Worm (Caenorhabditis elegans): ENCODE measurements around the gene ZK813.5.

ZK813.5 gene

ce11 chrX:3429122-3429521 is 21.9 kb downstream of the ZK813.5 start:
- TF ChIP-seq ref-1 (GFP tag; conservative IDR thresholded peaks at IDR 0.05) (no peak), tab-1 (GFP tag; IDR thresholded peaks at IDR 0.05) (no peak), klf-2 (GFP tag; conservative IDR thresholded peaks at IDR 0.05) (no peak), flt-1 (GFP tag; IDR thresholded peaks at IDR 0.05) (no peak)

DNA sequence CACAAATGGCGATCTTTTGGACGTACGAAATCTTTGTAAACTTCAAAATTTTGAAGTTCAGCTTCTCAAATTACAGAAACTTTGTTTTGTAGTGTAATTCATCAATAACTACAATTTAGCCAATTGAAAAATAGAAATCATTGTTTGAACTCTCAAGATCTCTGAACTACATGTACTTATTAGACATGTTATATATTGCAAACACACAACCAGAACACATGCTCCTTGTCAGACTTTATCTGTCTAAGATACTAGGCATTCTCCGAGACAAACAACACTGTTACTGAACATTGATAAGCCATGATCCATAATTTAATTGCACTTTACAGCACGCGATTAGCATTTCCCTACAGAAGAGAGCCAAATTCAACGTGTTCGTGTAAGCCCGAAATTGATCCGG is 26.5 kb downstream of the ZK813.5 start, which contains the start of gene ZK813.6:
Gene ZK813.6 (plus strand): TSS at position 301 of the 400 bp plus-strand sequence.
- TF ChIP-seq med-1 (GFP tag; optimal IDR thresholded peaks at IDR 0.05; ENCODE audit: insufficient read depth) (no peak), ztf-23 (GFP tag; IDR thresholded peaks at IDR 0.05) (no peak), klf-2 (GFP tag; conservative IDR thresholded peaks at IDR 0.05) (no peak), ztf-29 (GFP tag; IDR thresholded peaks at IDR 0.05) (no peak), ref-1 (GFP tag; conservative IDR thresholded peaks at IDR 0.05) (no peak)

DNA sequence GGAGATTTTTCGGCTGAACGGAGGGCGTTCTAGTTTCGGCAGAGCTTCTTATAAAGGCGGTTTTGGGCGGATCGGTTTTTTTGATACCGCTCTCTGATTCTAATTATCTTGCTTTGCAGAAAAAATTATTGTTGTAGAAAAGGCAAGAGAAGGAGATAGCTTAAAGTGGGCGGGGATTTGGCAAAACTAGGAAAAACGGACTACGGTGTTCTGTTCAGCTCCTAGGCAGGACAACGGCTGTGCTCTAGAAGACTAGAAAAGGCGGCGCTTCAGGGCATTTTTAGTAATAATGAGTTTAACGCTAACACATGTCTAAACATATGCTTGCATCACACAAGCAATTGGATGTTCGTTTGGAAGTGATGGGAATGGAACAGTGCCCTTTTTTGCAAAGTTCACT is 31.9 kb downstream of the ZK813.5 start, which contains the start of gene C04F6.7:
Gene C04F6.7 (minus strand): TSS at position 101 of the 400 bp plus-strand sequence.
- TF ChIP-seq flt-1 (GFP tag; IDR thresholded peaks at IDR 0.05) = no peak
- TF ChIP-seq ztf-23 (GFP tag; IDR thresholded peaks at IDR 0.05) = no peak
- TF ChIP-seq tab-1 (GFP tag; IDR thresholded peaks at IDR 0.05) = no peak
- TF ChIP-seq ztf-29 (GFP tag; IDR thresholded peaks at IDR 0.05) = no peak
- TF ChIP-seq ref-1 (GFP tag; conservative IDR thresholded peaks at IDR 0.05) = no peak
- no peak for TF ChIP-seq cog-1 (tag; optimal IDR thresholded peaks at IDR 0.05)
- TF ChIP-seq T22C8.4 (GFP tag; IDR thresholded peaks at IDR 0.05) = no peak

ce11 chrX:3416063-3416462 is 35.0 kb downstream of the ZK813.5 start:
- TF ChIP-seq ztf-29 (GFP tag; IDR thresholded peaks at IDR 0.05) (no peak), cog-1 (tag; optimal IDR thresholded peaks at IDR 0.05) (no peak), klf-2 (GFP tag; conservative IDR thresholded peaks at IDR 0.05) (no peak), tab-1 (GFP tag; IDR thresholded peaks at IDR 0.05) (no peak)

ce11 chrX:3414660-3415144 is 36.3 kb downstream of the ZK813.5 start, which contains the start of gene dhs-27:
Gene dhs-27, minus strand, starts transcription at chrX:3414710.
- TF ChIP-seq flt-1 (GFP tag; IDR thresholded peaks at IDR 0.05) (no peak), klf-2 (GFP tag; conservative IDR thresholded peaks at IDR 0.05) (no peak), cog-1 (tag; optimal IDR thresholded peaks at IDR 0.05) (no peak), med-1 (GFP tag; optimal IDR thresholded peaks at IDR 0.05; ENCODE audit: insufficient read depth) (no peak), T22C8.4 (GFP tag; IDR thresholded peaks at IDR 0.05) (no peak), tab-1 (GFP tag; IDR thresholded peaks at IDR 0.05) (no peak), ztf-29 (GFP tag; IDR thresholded peaks at IDR 0.05) (no peak), ztf-23 (GFP tag; IDR thresholded peaks at IDR 0.05) (no peak), ref-1 (GFP tag; conservative IDR thresholded peaks at IDR 0.05) (no peak)

ce11 chrX:3411565-3412022 is 39.4 kb downstream of the ZK813.5 start, which contains the start of gene unc-78:
Gene unc-78, minus strand, starts transcription at chrX:3411615.
- TF ChIP-seq flt-1 (GFP tag; IDR thresholded peaks at IDR 0.05) (no peak), ztf-29 (GFP tag; IDR thresholded peaks at IDR 0.05) (no peak), cog-1 (tag; optimal IDR thresholded peaks at IDR 0.05) (no peak), T22C8.4 (GFP tag; IDR thresholded peaks at IDR 0.05) (no peak), med-1 (GFP tag; optimal IDR thresholded peaks at IDR 0.05; ENCODE audit: insufficient read depth) (no peak), klf-2 (GFP tag; conservative IDR thresholded peaks at IDR 0.05) (no peak), ztf-23 (GFP tag; IDR thresholded peaks at IDR 0.05) (no peak), tab-1 (GFP tag; IDR thresholded peaks at IDR 0.05) (no peak), ref-1 (GFP tag; conservative IDR thresholded peaks at IDR 0.05) (no peak)

- no peak for TF ChIP-seq ref-1 (GFP tag; conservative IDR thresholded peaks at IDR 0.05)
- TF ChIP-seq flt-1 (GFP tag; IDR thresholded peaks at IDR 0.05) = no peak
- TF ChIP-seq T22C8.4 (GFP tag; IDR thresholded peaks at IDR 0.05) = no peak
These were observed 42.2 kb downstream of the ZK813.5 start for ce11 chrX:3408717-3409303.

DNA sequence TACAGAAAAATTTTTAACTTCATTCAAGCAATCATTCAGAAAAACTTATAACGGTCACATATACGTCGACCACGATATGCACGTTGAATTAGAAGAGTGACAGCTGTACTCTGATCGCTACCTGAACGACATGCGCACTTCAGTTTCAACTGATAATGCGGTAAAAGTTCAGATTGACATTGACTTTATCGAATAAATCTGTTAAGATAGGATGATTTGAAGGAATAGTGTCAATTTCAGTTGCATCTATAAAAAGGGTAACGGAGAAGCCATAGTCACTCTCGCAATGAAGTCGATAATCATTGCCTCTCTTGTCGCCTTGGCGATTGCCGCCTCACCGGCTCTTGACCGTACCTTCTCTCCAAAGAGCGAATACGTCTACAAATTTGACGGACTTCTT is 47.8 kb downstream of the ZK813.5 start, which contains the start of gene vit-5:
Gene vit-5 (plus strand): TSS at position 277 of the 400 bp plus-strand sequence.
- TF ChIP-seq T22C8.4 (GFP tag; IDR thresholded peaks at IDR 0.05) = no peak

DNA sequence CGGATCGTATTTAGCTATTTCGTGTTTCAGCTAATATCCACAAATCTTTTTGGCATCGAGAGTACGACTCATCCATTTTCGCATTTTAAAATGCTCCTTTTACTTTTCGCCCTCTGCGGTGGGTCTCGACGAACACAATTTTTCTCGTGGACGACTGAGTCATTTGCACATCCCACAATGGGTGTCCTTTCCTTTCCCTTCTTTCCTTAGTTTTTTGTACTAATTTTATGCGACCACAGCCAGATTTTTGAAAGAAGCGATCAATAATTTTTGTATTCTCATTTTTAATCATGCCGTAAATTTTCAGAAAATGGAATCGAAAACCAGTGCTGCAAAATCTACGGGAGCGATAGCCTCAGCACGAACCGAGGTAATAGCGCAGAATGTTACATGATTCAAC is 49.3 kb downstream of the ZK813.5 start, which contains the start of gene C04F6.9:
Gene C04F6.9 (plus strand): TSS at position 301 of the 400 bp plus-strand sequence.
- no peak for TF ChIP-seq ref-1 (GFP tag; conservative IDR thresholded peaks at IDR 0.05)
- TF ChIP-seq T22C8.4 (GFP tag; IDR thresholded peaks at IDR 0.05) = no peak
- TF ChIP-seq ztf-23 (GFP tag; IDR thresholded peaks at IDR 0.05) = no peak
- no peak for TF ChIP-seq tab-1 (GFP tag; IDR thresholded peaks at IDR 0.05)
- no peak for TF ChIP-seq flt-1 (GFP tag; IDR thresholded peaks at IDR 0.05)
- no peak for TF ChIP-seq ztf-29 (GFP tag; IDR thresholded peaks at IDR 0.05)
- TF ChIP-seq med-1 (GFP tag; optimal IDR thresholded peaks at IDR 0.05; ENCODE audit: insufficient read depth) = no peak
- no peak for TF ChIP-seq cog-1 (tag; optimal IDR thresholded peaks at IDR 0.05)
- no peak for TF ChIP-seq klf-2 (GFP tag; conservative IDR thresholded peaks at IDR 0.05)

ce11 chrX:3400387-3400786 is 50.6 kb downstream of the ZK813.5 start:
- TF ChIP-seq T22C8.4 (GFP tag; IDR thresholded peaks at IDR 0.05) (no peak), ref-1 (GFP tag; conservative IDR thresholded peaks at IDR 0.05) (no peak), klf-2 (GFP tag; conservative IDR thresholded peaks at IDR 0.05) (no peak), med-1 (GFP tag; optimal IDR thresholded peaks at IDR 0.05; ENCODE audit: insufficient read depth) (no peak), cog-1 (tag; optimal IDR thresholded peaks at IDR 0.05) (no peak), ztf-23 (GFP tag; IDR thresholded peaks at IDR 0.05) (no peak), flt-1 (GFP tag; IDR thresholded peaks at IDR 0.05) (no peak), ztf-29 (GFP tag; IDR thresholded peaks at IDR 0.05) (no peak), tab-1 (GFP tag; IDR thresholded peaks at IDR 0.05) (no peak)

Data from whole organism, midembryonic.